Worm (Caenorhabditis elegans) whole organism, L1 larva: ENCODE data around the gene str-86.

Experiments
- C04F5.9 ChIP-seq: sonication (generic microtip); optimal IDR thresholded peaks from 2 replicates; lab custom pipeline; 2016; ENCODE audit warnings: missing genetic modification characterization, missing compliant biosample characterization
- C16A3.4 ChIP-seq: fragments of 150-350 bp; optimal IDR thresholded peaks from 2 replicates; lab custom pipeline; 2014; ENCODE audit warnings: missing biosample characterization, missing genetic modification characterization
- C34B4.2 ChIP-seq: sonication (generic microtip); optimal IDR thresholded peaks from 2 replicates; lab custom pipeline; 2017; ENCODE audit warnings: mild to moderate bottlenecking, missing genetic modification characterization, missing compliant biosample characterization
- F16B12.6 ChIP-seq: fragments of 150-350 bp; optimal IDR thresholded peaks from 2 replicates; lab custom pipeline; 2014; ENCODE audit warnings: missing biosample characterization, missing genetic modification characterization
- aha-1 ChIP-seq: fragments of 150-350 bp; optimal IDR thresholded peaks from 2 replicates; lab custom pipeline; 2014; ENCODE audit warnings: missing biosample characterization, missing genetic modification characterization
- aly-2 ChIP-seq: fragments of 150-350 bp; optimal IDR thresholded peaks from 2 replicates; lab custom pipeline; 2014; ENCODE audit warnings: missing biosample characterization, missing genetic modification characterization
- ceh-82 ChIP-seq, 3 experiments: fragments of 150-350 bp in 1 of 3; sonication (generic microtip) in 2 of 3; optimal IDR thresholded peaks; 2 replicates each; lab custom pipeline; 2014 to 2017; ENCODE audit warnings: missing biosample characterization in 3 of 3, missing genetic modification characterization in 3 of 3
- ceh-88 ChIP-seq: fragments of 200-800 bp; sonication (Bioruptor generic); IDR thresholded peaks from 2 replicates; pipeline ENCODE4 v1.3.6; 2022; ENCODE audit warnings: missing genetic modification characterization, missing compliant biosample characterization
- dsc-1 ChIP-seq: sonication (generic microtip); optimal IDR thresholded peaks from 2 replicates; lab custom pipeline; 2016; ENCODE audit warnings: mild to moderate bottlenecking, missing genetic modification characterization, missing compliant biosample characterization
- efl-1 ChIP-seq, 4 experiments: fragments of 150-350 bp; optimal IDR thresholded peaks in 3 of 4; peaks in 1 of 4; 1 replicate in 1 of 4; 2 replicates in 3 of 4; lab custom pipeline; 2014; ENCODE audit warnings: missing biosample characterization in 2 of 4, missing genetic modification characterization in 2 of 4, missing genetic modification reagents in 2 of 4
- elt-2 ChIP-seq: sonication (generic microtip); optimal IDR thresholded peaks from 2 replicates; lab custom pipeline; 2016; ENCODE audit warnings: missing genetic modification characterization, mild to moderate bottlenecking, inconsistent platforms, missing compliant biosample characterization, missing genetic modification reagents
- ets-5 ChIP-seq: fragments of 200-800 bp; sonication (Bioruptor generic); IDR thresholded peaks from 2 replicates; pipeline ENCODE4 v1.3.6; 2022; ENCODE audit warnings: missing genetic modification characterization, missing compliant biosample characterization
- fkh-10 ChIP-seq: sonication (generic microtip); optimal IDR thresholded peaks from 2 replicates; lab custom pipeline; 2017; ENCODE audit warnings: missing biosample characterization, missing genetic modification reagents, missing genetic modification characterization
- fkh-4 ChIP-seq: sonication (generic microtip); optimal IDR thresholded peaks from 2 replicates; lab custom pipeline; 2016; ENCODE audit warnings: missing compliant biosample characterization, missing genetic modification characterization, borderline replicate concordance
- fkh-8 ChIP-seq: sonication (generic microtip); optimal IDR thresholded peaks from 2 replicates; lab custom pipeline; 2016; ENCODE audit warnings: mild to moderate bottlenecking, missing genetic modification characterization, missing compliant biosample characterization
- fos-1 ChIP-seq: fragments of 150-350 bp; optimal IDR thresholded peaks from 2 replicates; lab custom pipeline; 2014; ENCODE audit warnings: missing biosample characterization, missing genetic modification characterization
- grh-1 ChIP-seq: fragments of 200-800 bp; sonication (Bioruptor generic); IDR thresholded peaks from 2 replicates; pipeline ENCODE4 v1.3.6; 2022; ENCODE audit warnings: missing genetic modification reagents, missing genetic modification characterization, missing compliant biosample characterization
- hlh-17 ChIP-seq: fragments of 200-800 bp; sonication (Bioruptor generic); optimal IDR thresholded peaks from 2 replicates; lab custom pipeline; 2018; ENCODE audit warnings: missing genetic modification characterization, mild to moderate bottlenecking, missing compliant biosample characterization, moderate library complexity, borderline replicate concordance
- hlh-4 ChIP-seq: sonication (generic microtip); optimal IDR thresholded peaks from 2 replicates; lab custom pipeline; 2016; ENCODE audit warnings: mild to moderate bottlenecking, missing genetic modification characterization, missing compliant biosample characterization
- hpl-2 ChIP-seq: fragments of 150-350 bp; optimal IDR thresholded peaks from 2 replicates; lab custom pipeline; 2014; ENCODE audit warnings: missing biosample characterization, missing genetic modification reagents, missing genetic modification characterization
- irx-1 ChIP-seq: sonication (generic microtip); optimal IDR thresholded peaks from 2 replicates; lab custom pipeline; 2016; ENCODE audit warnings: missing genetic modification characterization, missing compliant biosample characterization
- jun-1 ChIP-seq: fragments of 150-350 bp; optimal IDR thresholded peaks from 2 replicates; lab custom pipeline; 2014; ENCODE audit warnings: missing biosample characterization, missing genetic modification reagents, missing genetic modification characterization
- lin-13 ChIP-seq: fragments of 150-350 bp; optimal IDR thresholded peaks from 2 replicates; lab custom pipeline; 2014; ENCODE audit warnings: missing biosample characterization, missing genetic modification reagents, missing genetic modification characterization
- lin-15B ChIP-seq: fragments of 150-350 bp; sonication (generic microtip); optimal IDR thresholded peaks from 3 replicates; lab custom pipeline; 2014; ENCODE audit warnings: missing biosample characterization, missing genetic modification characterization
- lin-39 ChIP-seq: fragments of 150-350 bp; optimal IDR thresholded peaks from 2 replicates; lab custom pipeline; 2014; ENCODE audit warnings: missing biosample characterization, missing genetic modification reagents, missing genetic modification characterization
- lir-3 ChIP-seq: sonication (generic microtip); optimal IDR thresholded peaks from 2 replicates; lab custom pipeline; 2016; ENCODE audit warnings: mild to moderate bottlenecking, missing genetic modification characterization, moderate library complexity, missing compliant biosample characterization; ENCODE audit not compliant: poor library complexity
- mab-9 ChIP-seq: fragments of 200-800 bp; sonication (Bioruptor generic); IDR thresholded peaks from 2 replicates; pipeline ENCODE4 v1.3.6; 2022; ENCODE audit warnings: missing genetic modification reagents, missing genetic modification characterization, missing compliant biosample characterization
- mdl-1 ChIP-seq, 2 experiments: fragments of 150-350 bp; optimal IDR thresholded peaks; 2 replicates each; lab custom pipeline; 2014 to 2017; ENCODE audit warnings: missing biosample characterization in 2 of 2, missing genetic modification characterization in 2 of 2, inconsistent platforms in 1 of 2
- mef-2 ChIP-seq: fragments of 150-350 bp; optimal IDR thresholded peaks from 2 replicates; lab custom pipeline; 2014; ENCODE audit warnings: missing biosample characterization, missing genetic modification characterization
- nhr-12 ChIP-seq: sonication (generic microtip); optimal IDR thresholded peaks from 2 replicates; lab custom pipeline; 2017; ENCODE audit warnings: missing biosample characterization, missing genetic modification characterization
- nhr-19 ChIP-seq: fragments of 200-800 bp; sonication (Bioruptor generic); conservative IDR thresholded peaks from 2 replicates; pipeline ENCODE4 v1.3.6; 2022; ENCODE audit warnings: missing genetic modification characterization, missing compliant biosample characterization
- nhr-237 ChIP-seq: fragments of 150-350 bp; optimal IDR thresholded peaks from 2 replicates; lab custom pipeline; 2014; ENCODE audit warnings: missing biosample characterization, missing genetic modification characterization
- nhr-71 ChIP-seq: sonication (generic microtip); optimal IDR thresholded peaks from 2 replicates; lab custom pipeline; 2016; ENCODE audit warnings: mild to moderate bottlenecking, missing genetic modification characterization, moderate library complexity, missing compliant biosample characterization
- nhr-76 ChIP-seq: sonication (generic microtip); optimal IDR thresholded peaks from 2 replicates; lab custom pipeline; 2017; ENCODE audit warnings: missing biosample characterization, missing genetic modification characterization
- nhr-77 ChIP-seq: fragments of 150-350 bp; optimal IDR thresholded peaks from 2 replicates; lab custom pipeline; 2014; ENCODE audit warnings: missing biosample characterization, missing genetic modification characterization
- nhr-90 ChIP-seq: sonication (generic microtip); optimal IDR thresholded peaks from 2 replicates; lab custom pipeline; 2016; ENCODE audit warnings: mild to moderate bottlenecking, missing genetic modification characterization, missing compliant biosample characterization; ENCODE audit not compliant: poor library complexity
- pax-3 ChIP-seq: fragments of 200-800 bp; sonication (Bioruptor generic); optimal IDR thresholded peaks from 2 replicates; lab custom pipeline; 2018; ENCODE audit warnings: mild to moderate bottlenecking, missing genetic modification characterization, moderate library complexity, missing compliant biosample characterization
- pqm-1 ChIP-seq: sonication (generic microtip); optimal IDR thresholded peaks from 3 replicates; lab custom pipeline; 2017; ENCODE audit warnings: missing biosample characterization, missing genetic modification characterization
- rnt-1 ChIP-seq: sonication (generic microtip); optimal IDR thresholded peaks from 2 replicates; lab custom pipeline; 2016; ENCODE audit warnings: mild to moderate bottlenecking, missing genetic modification characterization, moderate library complexity, missing compliant biosample characterization
- skn-1 ChIP-seq: fragments of 150-350 bp; optimal IDR thresholded peaks from 2 replicates; lab custom pipeline; 2014; ENCODE audit warnings: missing biosample characterization, missing genetic modification characterization
- snu-23 ChIP-seq: sonication (generic microtip); optimal IDR thresholded peaks from 2 replicates; lab custom pipeline; 2016; ENCODE audit warnings: missing genetic modification characterization, missing compliant biosample characterization
- sup-37 ChIP-seq: fragments of 200-800 bp; sonication (Bioruptor generic); optimal IDR thresholded peaks from 2 replicates; lab custom pipeline; 2018; ENCODE audit warnings: mild to moderate bottlenecking, missing genetic modification characterization, missing compliant biosample characterization
- swsn-7 ChIP-seq: sonication (generic microtip); optimal IDR thresholded peaks from 2 replicates; lab custom pipeline; 2016; ENCODE audit warnings: missing genetic modification characterization, missing compliant biosample characterization
- tlp-1 ChIP-seq: fragments of 150-350 bp; optimal IDR thresholded peaks from 2 replicates; lab custom pipeline; 2014; ENCODE audit warnings: missing biosample characterization, missing genetic modification characterization
- unc-130 ChIP-seq: fragments of 150-350 bp; optimal IDR thresholded peaks from 2 replicates; lab custom pipeline; 2017; ENCODE audit warnings: missing biosample characterization, missing genetic modification characterization, inconsistent platforms
- unc-30 ChIP-seq: sonication (generic microtip); optimal IDR thresholded peaks from 2 replicates; lab custom pipeline; 2017; ENCODE audit warnings: missing biosample characterization, missing genetic modification characterization
- unc-62 ChIP-seq: fragments of 150-350 bp; optimal IDR thresholded peaks from 2 replicates; lab custom pipeline; 2014; ENCODE audit warnings: missing biosample characterization, missing genetic modification reagents, missing genetic modification characterization
- unc-86 ChIP-seq: sonication (generic microtip); optimal IDR thresholded peaks from 2 replicates; lab custom pipeline; 2016; ENCODE audit warnings: missing genetic modification characterization, missing compliant biosample characterization
- unc-98 ChIP-seq: fragments of 200-800 bp; sonication (Bioruptor generic); IDR thresholded peaks from 2 replicates; pipeline ENCODE4 v1.3.6; 2022; ENCODE audit warnings: missing genetic modification characterization, missing compliant biosample characterization
- vab-15 ChIP-seq: sonication (generic microtip); optimal IDR thresholded peaks from 2 replicates; lab custom pipeline; 2017; ENCODE audit warnings: missing genotype, mild to moderate bottlenecking, missing genetic modification characterization, missing compliant biosample characterization
- xbp-1 ChIP-seq: sonication (generic microtip); optimal IDR thresholded peaks from 2 replicates; lab custom pipeline; 2016; ENCODE audit warnings: missing genetic modification characterization, missing compliant biosample characterization
- zag-1 ChIP-seq: fragments of 150-350 bp; optimal IDR thresholded peaks from 2 replicates; lab custom pipeline; 2014; ENCODE audit warnings: missing biosample characterization, missing genetic modification characterization
- ztf-11 ChIP-seq, 2 experiments: sonication (generic microtip); optimal IDR thresholded peaks; 2 replicates each; lab custom pipeline; 2016 to 2017; ENCODE audit warnings: missing genetic modification characterization in 2 of 2, missing biosample characterization in 1 of 2, missing compliant biosample characterization in 1 of 2

The str-86 gene

ce11 chrV:8939424-8940065 is 44.0 kb downstream of the str-86 start (continued):
- TF ChIP-seq elt-2 (tag; lab: Kevin White, UChicago) = no peak
- TF ChIP-seq fos-1 (tag; lab: Kevin White, UChicago) = no peak
- peak; percentile 51 for TF ChIP-seq nhr-19 (GFP tag; lab: Robert Waterston, UW)
- TF ChIP-seq mdl-1 (tag; optimal IDR thresholded peaks at IDR 0.05; lab: Kevin White, UChicago) = no peak
- peak; percentile 38 for TF ChIP-seq nhr-90 (tag; lab: Kevin White, UChicago)
- no peak for TF ChIP-seq grh-1 (GFP tag; lab: Robert Waterston, UW)
- TF ChIP-seq lin-13 = no peak
- no peak for TF ChIP-seq nhr-77 (tag; lab: Kevin White, UChicago)
- no peak for TF ChIP-seq nhr-76 (tag; lab: Kevin White, UChicago)
- peak; percentile 60 for TF ChIP-seq nhr-71 (tag; lab: Kevin White, UChicago)
- TF ChIP-seq nhr-12 (tag; lab: Kevin White, UChicago) = no peak
- no peak for TF ChIP-seq vab-15 (tag; lab: Kevin White, UChicago)
- no peak for TF ChIP-seq ceh-82 (tag; optimal IDR thresholded peaks at IDR 0.05; lab: Kevin White, UChicago)
- TF ChIP-seq irx-1 (tag; lab: Kevin White, UChicago) = no peak
- peak; percentile 32 for TF ChIP-seq swsn-7 (tag; lab: Kevin White, UChicago)
- no peak for TF ChIP-seq lin-15B (tag; lab: Kevin White, UChicago)
- TF ChIP-seq hlh-17 (GFP tag; lab: Kevin White, UChicago) = no peak
- TF ChIP-seq pqm-1 (tag; lab: Kevin White, UChicago) = no peak
- no peak for TF ChIP-seq hlh-4 (tag; lab: Kevin White, UChicago)
- TF ChIP-seq C04F5.9 (tag; lab: Kevin White, UChicago) = no peak
- TF ChIP-seq nhr-237 (tag; lab: Kevin White, UChicago) = no peak
- no peak for TF ChIP-seq lir-3 (tag; lab: Kevin White, UChicago)
- TF ChIP-seq fkh-4 (tag; lab: Kevin White, UChicago) = no peak
- TF ChIP-seq aha-1 = no peak
- TF ChIP-seq jun-1 (tag; lab: Kevin White, UChicago) = no peak
- no peak for TF ChIP-seq unc-30
- no peak for TF ChIP-seq efl-1 (optimal IDR thresholded peaks at IDR 0.05; lab: Kevin White, UChicago)
- peak in 1 of 2 experiments; percentile 8 for TF ChIP-seq efl-1 (GFP tag; optimal IDR thresholded peaks at IDR 0.05 in 1 of 2; lab: Kevin White, UChicago)
- TF ChIP-seq fkh-10 (GFP tag; lab: Kevin White, UChicago) = no peak
- no peak for TF ChIP-seq unc-86 (tag; lab: Kevin White, UChicago)
- TF ChIP-seq zag-1 (tag; lab: Kevin White, UChicago) = no peak
- TF ChIP-seq xbp-1 (tag; lab: Kevin White, UChicago) = peak; percentile 1
- TF ChIP-seq sup-37 (GFP tag; lab: Kevin White, UChicago) = no peak
- no peak for TF ChIP-seq unc-130 (tag; lab: Kevin White, UChicago)
- no peak for TF ChIP-seq ceh-88 (GFP tag; lab: Robert Waterston, UW)
- no peak for TF ChIP-seq lin-39 (tag; lab: Kevin White, UChicago)
- no peak for TF ChIP-seq fkh-8 (tag; lab: Kevin White, UChicago)
- TF ChIP-seq dsc-1 (tag; lab: Kevin White, UChicago) = no peak
- TF ChIP-seq C16A3.4 = no peak
- TF ChIP-seq tlp-1 (tag; lab: Kevin White, UChicago) = no peak
- no peak for TF ChIP-seq C34B4.2 (tag; lab: Kevin White, UChicago)
- peak; percentile 35 for TF ChIP-seq skn-1 (tag; lab: Kevin White, UChicago)
- TF ChIP-seq hpl-2 (GFP tag; lab: Kevin White, UChicago) = no peak
- peak; percentile 97 for TF ChIP-seq aly-2
- TF ChIP-seq mef-2 (tag; lab: Kevin White, UChicago) = no peak
- no peak for TF ChIP-seq ets-5 (GFP tag; lab: Robert Waterston, UW)
- no peak for TF ChIP-seq F16B12.6
- no peak for TF ChIP-seq ztf-11 (tag; optimal IDR thresholded peaks at IDR 0.05; lab: Kevin White, UChicago)
- no peak for TF ChIP-seq unc-62 (GFP tag; lab: Kevin White, UChicago)
- peak; percentile 26 for TF ChIP-seq rnt-1
- no peak for TF ChIP-seq unc-98 (GFP tag; lab: Robert Waterston, UW)
- TF ChIP-seq snu-23 (GFP tag; lab: Kevin White, UChicago) = peak; percentile 62
- no peak for TF ChIP-seq pax-3 (tag; lab: Kevin White, UChicago)
- no peak for TF ChIP-seq mab-9 (GFP tag; lab: Robert Waterston, UW)
